Worm (Caenorhabditis elegans) whole organism, mixed stage, embryonic: ENCODE measurements around the gene M60.4.

Experiments used
- M03D4.4 ChIP-seq: sonication (generic microtip); optimal IDR thresholded peaks from 2 replicates; lab custom pipeline; 2017; ENCODE audit warnings: mild to moderate bottlenecking, missing genetic modification characterization, missing compliant biosample characterization
- bed-3 ChIP-seq: fragments of 200-800 bp; sonication (Bioruptor generic); optimal IDR thresholded peaks from 3 replicates; lab custom pipeline; 2018; ENCODE audit warnings: mild to moderate bottlenecking, missing genetic modification characterization, moderate library complexity, missing compliant biosample characterization
- blmp-1 ChIP-seq: fragments of 150-350 bp; optimal IDR thresholded peaks from 2 replicates; lab custom pipeline; 2014; ENCODE audit warnings: missing biosample characterization, missing genetic modification characterization
- ceh-43 ChIP-seq: fragments of 200-800 bp; sonication (Bioruptor generic); optimal IDR thresholded peaks from 2 replicates; lab custom pipeline; 2018; ENCODE audit warnings: mild to moderate bottlenecking, missing genetic modification characterization, moderate library complexity, missing compliant biosample characterization
- ces-1 ChIP-seq: fragments of 150-350 bp; optimal IDR thresholded peaks from 2 replicates; lab custom pipeline; 2014; ENCODE audit warnings: missing biosample characterization, missing genetic modification reagents, missing genetic modification characterization
- cnd-1 ChIP-seq: fragments of 200-800 bp; sonication (Bioruptor generic); optimal IDR thresholded peaks from 2 replicates; lab custom pipeline; 2018; ENCODE audit warnings: mild to moderate bottlenecking, missing genetic modification characterization, missing compliant biosample characterization
- drap-1 ChIP-seq: fragments of 200-800 bp; sonication (Bioruptor generic); optimal IDR thresholded peaks from 3 replicates; lab custom pipeline; 2018; ENCODE audit warnings: mild to moderate bottlenecking, missing genetic modification characterization, missing compliant biosample characterization
- elt-1 ChIP-seq: sonication (generic microtip); optimal IDR thresholded peaks from 2 replicates; lab custom pipeline; 2017; ENCODE audit warnings: missing genetic modification characterization, mild to moderate bottlenecking, missing compliant biosample characterization, antibody characterized with exemption, moderate library complexity, borderline replicate concordance; ENCODE audit not compliant: insufficient read depth
- elt-3 ChIP-seq: fragments of 150-350 bp; optimal IDR thresholded peaks from 2 replicates; lab custom pipeline; 2014; ENCODE audit warnings: missing biosample characterization, missing genetic modification characterization
- flh-1 ChIP-seq: fragments of 200-800 bp; sonication (Bioruptor generic); optimal IDR thresholded peaks from 2 replicates; lab custom pipeline; 2018; ENCODE audit warnings: mild to moderate bottlenecking, missing genetic modification characterization, moderate library complexity, missing compliant biosample characterization
- ham-2 ChIP-seq: fragments of 200-800 bp; sonication (Bioruptor generic); optimal IDR thresholded peaks from 2 replicates; lab custom pipeline; 2018; ENCODE audit warnings: mild to moderate bottlenecking, missing genetic modification characterization, missing compliant biosample characterization
- hlh-1 ChIP-seq: fragments of 150-350 bp; optimal IDR thresholded peaks from 2 replicates; lab custom pipeline; 2014; ENCODE audit warnings: missing biosample characterization, missing genetic modification reagents, missing genetic modification characterization
- lin-13 ChIP-seq: fragments of 150-350 bp; optimal IDR thresholded peaks from 2 replicates; lab custom pipeline; 2014; ENCODE audit warnings: missing biosample characterization, missing genetic modification characterization
- lsy-2 ChIP-seq: fragments of 150-350 bp; optimal IDR thresholded peaks from 2 replicates; lab custom pipeline; 2014; ENCODE audit warnings: missing biosample characterization, missing genetic modification characterization
- mab-5 ChIP-seq: fragments of 150-350 bp; optimal IDR thresholded peaks from 2 replicates; lab custom pipeline; 2014; ENCODE audit warnings: missing biosample characterization, missing genetic modification characterization
- mls-2 ChIP-seq: sonication (generic microtip); optimal IDR thresholded peaks from 2 replicates; lab custom pipeline; 2016; ENCODE audit warnings: mild to moderate bottlenecking, missing genetic modification characterization, moderate library complexity, missing compliant biosample characterization
- nhr-2 ChIP-seq: fragments of 150-350 bp; optimal IDR thresholded peaks from 2 replicates; lab custom pipeline; 2014; ENCODE audit warnings: missing biosample characterization, missing genetic modification characterization
- nhr-237 ChIP-seq: fragments of 150-350 bp; optimal IDR thresholded peaks from 2 replicates; lab custom pipeline; 2014; ENCODE audit warnings: missing biosample characterization, missing genetic modification characterization
- nhr-28 ChIP-seq: fragments of 150-350 bp; optimal IDR thresholded peaks from 2 replicates; lab custom pipeline; 2014; ENCODE audit warnings: missing biosample characterization, missing genetic modification characterization
- pha-4 ChIP-seq: fragments of 150-350 bp; optimal IDR thresholded peaks from 2 replicates; lab custom pipeline; 2018; ENCODE audit warnings: missing biosample characterization, missing genetic modification reagents, missing genetic modification characterization
- sem-2 ChIP-seq: fragments of 200-800 bp; sonication (Bioruptor generic); optimal IDR thresholded peaks from 2 replicates; lab custom pipeline; 2018; ENCODE audit warnings: mild to moderate bottlenecking, missing genetic modification characterization, missing compliant biosample characterization
- snpc-4 ChIP-seq: fragments of 150-350 bp; optimal IDR thresholded peaks from 2 replicates; lab custom pipeline; 2014; ENCODE audit warnings: missing biosample characterization, missing genetic modification characterization
- sptf-1 ChIP-seq: sonication (generic microtip); optimal IDR thresholded peaks from 2 replicates; lab custom pipeline; 2017; ENCODE audit warnings: mild to moderate bottlenecking, missing genetic modification characterization, moderate library complexity, missing compliant biosample characterization
- tbx-8 ChIP-seq: fragments of 200-800 bp; sonication (Bioruptor generic); optimal IDR thresholded peaks from 2 replicates; lab custom pipeline; 2018; ENCODE audit warnings: mild to moderate bottlenecking, missing genetic modification characterization, moderate library complexity, missing compliant biosample characterization
- unc-120 ChIP-seq: sonication (generic microtip); optimal IDR thresholded peaks from 2 replicates; lab custom pipeline; 2017; ENCODE audit warnings: missing genetic modification characterization, missing compliant biosample characterization; ENCODE audit not compliant: poor library complexity, severe bottlenecking
- unc-39 ChIP-seq: fragments of 150-350 bp; optimal IDR thresholded peaks from 2 replicates; lab custom pipeline; 2014; ENCODE audit warnings: missing biosample characterization, missing genetic modification characterization
- unc-62 ChIP-seq: fragments of 150-350 bp; optimal IDR thresholded peaks from 2 replicates; lab custom pipeline; 2014; ENCODE audit warnings: missing biosample characterization, missing genetic modification reagents, missing genetic modification characterization
- zip-8 ChIP-seq: fragments of 150-350 bp; optimal IDR thresholded peaks from 2 replicates; lab custom pipeline; 2014; ENCODE audit warnings: missing biosample characterization, missing genetic modification characterization
- ztf-11 ChIP-seq: fragments of 150-350 bp; optimal IDR thresholded peaks from 2 replicates; lab custom pipeline; 2014; ENCODE audit warnings: missing biosample characterization, missing genetic modification characterization

The M60.4 gene

DNA sequence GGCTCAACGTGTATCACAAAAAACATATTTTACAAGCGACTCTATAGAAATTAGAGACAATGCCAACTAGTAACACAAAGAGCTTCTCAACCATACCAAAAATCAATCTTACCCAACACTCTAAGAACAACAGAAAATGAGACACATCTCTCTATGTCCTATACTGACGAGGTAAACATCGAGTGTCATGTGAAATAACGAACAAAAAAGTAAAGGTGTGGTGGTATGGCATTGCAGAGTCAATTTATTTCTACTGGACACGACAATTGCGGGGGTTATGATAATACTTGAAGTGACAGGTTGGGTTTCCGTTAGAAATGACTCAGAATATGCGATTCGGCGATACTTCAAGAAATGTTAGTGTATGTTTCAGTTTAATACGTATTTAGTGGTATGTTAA is 401 bp upstream of the M60.4 start:
- TF ChIP-seq nhr-2 (tag; lab: Kevin White, UChicago) (no peak), lin-13 (tag; lab: Kevin White, UChicago) (no peak), mls-2 (tag; lab: Kevin White, UChicago) (no peak), ztf-11 (tag; lab: Kevin White, UChicago) (no peak), hlh-1 (tag; lab: Kevin White, UChicago) (no peak), ces-1 (GFP tag; lab: Kevin White, UChicago) (no peak), M03D4.4 (tag; lab: Kevin White, UChicago) (no peak), blmp-1 (tag; lab: Kevin White, UChicago) (no peak), tbx-8 (no peak), elt-3 (no peak), sptf-1 (tag; lab: Kevin White, UChicago) (no peak), cnd-1 (tag; lab: Kevin White, UChicago) (no peak)

DNA sequence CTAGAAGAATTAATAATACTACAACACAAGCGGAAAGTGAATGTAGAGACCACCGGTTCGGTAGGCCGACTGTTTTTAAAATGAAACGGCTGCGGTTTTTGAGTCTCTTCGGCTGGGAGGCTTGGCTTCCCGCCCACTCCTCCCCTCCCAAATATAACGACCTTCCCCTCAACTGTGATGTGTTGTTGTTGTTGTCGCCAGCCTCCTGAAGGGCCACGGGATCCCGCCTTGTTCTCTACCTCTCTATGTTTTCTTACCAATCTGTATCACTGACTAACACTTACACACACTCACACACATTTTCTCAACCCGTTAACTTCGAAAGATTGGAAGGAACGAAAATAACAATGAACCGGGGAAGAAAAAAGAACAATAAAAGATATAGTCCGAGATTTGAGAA is 2.6 kb downstream of the M60.4 start:
- TF ChIP-seq bed-3 (GFP tag; lab: Kevin White, UChicago), result no peak
- TF ChIP-seq mls-2 (tag; lab: Kevin White, UChicago), result no peak
- no peak for TF ChIP-seq drap-1 (GFP tag; lab: Kevin White, UChicago)
- no peak for TF ChIP-seq snpc-4 (tag; lab: Kevin White, UChicago)
- TF ChIP-seq cnd-1 (tag; lab: Kevin White, UChicago), result no peak
- no peak for TF ChIP-seq ceh-43 (GFP tag; lab: Kevin White, UChicago)
- TF ChIP-seq mab-5 (tag; lab: Kevin White, UChicago), result no peak
- TF ChIP-seq ham-2 (GFP tag; lab: Kevin White, UChicago), result no peak
- TF ChIP-seq lsy-2 (tag; lab: Kevin White, UChicago), result no peak
- TF ChIP-seq nhr-28, result no peak
- TF ChIP-seq unc-39 (tag; lab: Kevin White, UChicago), result no peak

DNA sequence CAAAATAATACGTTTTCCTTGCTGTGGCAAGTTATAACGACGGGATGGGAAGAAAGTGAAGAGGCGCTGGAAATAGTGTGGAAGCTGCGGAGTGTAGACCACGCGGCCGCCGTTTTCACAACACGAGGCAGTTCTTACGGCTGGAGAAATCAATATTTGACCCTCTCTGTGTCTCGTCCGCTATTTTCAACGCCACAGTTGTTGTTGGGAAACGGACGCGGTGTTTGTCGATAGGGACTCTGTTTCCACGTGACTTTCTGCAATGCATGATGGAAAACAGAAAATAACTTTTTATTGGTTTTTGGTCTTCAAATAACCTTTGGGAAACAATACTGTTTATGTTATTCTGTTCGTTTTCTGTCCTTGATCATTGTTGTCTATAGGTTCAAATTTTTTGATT is 4.3 kb downstream of the M60.4 start, which contains the start of gene K02A6.3:
TSS of gene K02A6.3 (minus strand) at position 74 of the 400 bp plus-strand sequence.
- TF ChIP-seq elt-3 (no peak), blmp-1 (tag; lab: Kevin White, UChicago) (peak; percentile 56), snpc-4 (tag; lab: Kevin White, UChicago) (no peak), drap-1 (GFP tag; lab: Kevin White, UChicago) (peak; percentile 6), ces-1 (GFP tag; lab: Kevin White, UChicago) (peak; percentile 48), unc-120 (tag; lab: Kevin White, UChicago) (peak; percentile 53), sem-2 (GFP tag; lab: Kevin White, UChicago) (no peak), nhr-28 (no peak), unc-62 (GFP tag; lab: Kevin White, UChicago) (peak; percentile 16), ham-2 (GFP tag; lab: Kevin White, UChicago) (peak; percentile 4), hlh-1 (tag; lab: Kevin White, UChicago) (peak; percentile 81), pha-4 (tag; lab: Kevin White, UChicago) (peak; percentile 57), cnd-1 (tag; lab: Kevin White, UChicago) (peak; percentile 2), elt-1 (tag; lab: Kevin White, UChicago) (no peak), nhr-237 (tag; lab: Kevin White, UChicago) (peak; percentile 44)
- TF ChIP-seq, all 35 proteins: peak for 10

DNA sequence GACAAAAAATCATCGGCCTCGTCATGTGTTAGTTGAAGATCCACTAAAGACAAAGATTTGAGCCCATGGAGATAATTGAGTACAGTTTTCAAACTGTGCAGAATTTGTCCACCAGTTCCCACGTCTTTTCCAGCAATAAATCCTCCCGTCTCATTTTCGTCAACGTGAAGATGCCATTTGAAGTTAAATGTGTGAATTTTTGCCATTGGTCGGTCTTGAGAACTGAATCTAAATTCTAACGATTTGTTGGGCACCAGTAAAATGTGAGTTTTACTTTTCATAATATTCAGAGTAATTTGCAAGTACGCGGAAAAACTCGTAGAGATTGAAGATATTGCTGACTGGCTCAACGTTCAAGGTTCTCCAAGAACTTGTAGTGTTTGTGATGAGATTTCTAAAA is 5.5 kb downstream of the M60.4 start:
- TF ChIP-seq sem-2 (GFP tag; lab: Kevin White, UChicago), result no peak
- TF ChIP-seq, all 35 proteins: peak for 0

DNA sequence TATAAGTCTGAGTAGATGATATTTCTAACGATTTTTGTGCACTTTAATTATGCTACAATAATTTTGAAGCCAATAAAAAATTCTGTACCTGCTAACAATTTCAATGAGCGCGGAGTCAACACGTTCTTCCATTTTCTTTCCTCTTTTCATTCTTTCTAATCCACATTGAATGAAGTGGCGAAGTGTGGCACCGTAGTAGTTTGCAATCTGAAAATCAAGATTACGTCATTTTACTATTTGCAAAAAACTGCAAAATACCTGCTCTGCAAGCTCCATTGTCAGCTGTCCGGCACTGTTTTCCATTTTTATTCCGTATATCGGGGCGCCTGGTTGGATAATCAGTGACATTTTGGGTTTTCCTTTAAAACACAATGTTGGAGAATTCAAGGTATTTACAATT is 6.9 kb downstream of the M60.4 start:
- TF ChIP-seq ceh-43 (GFP tag; lab: Kevin White, UChicago), result no peak
- peak; percentile 37 for TF ChIP-seq zip-8 (tag; lab: Kevin White, UChicago)
- TF ChIP-seq, all 35 proteins: peak for 1

DNA sequence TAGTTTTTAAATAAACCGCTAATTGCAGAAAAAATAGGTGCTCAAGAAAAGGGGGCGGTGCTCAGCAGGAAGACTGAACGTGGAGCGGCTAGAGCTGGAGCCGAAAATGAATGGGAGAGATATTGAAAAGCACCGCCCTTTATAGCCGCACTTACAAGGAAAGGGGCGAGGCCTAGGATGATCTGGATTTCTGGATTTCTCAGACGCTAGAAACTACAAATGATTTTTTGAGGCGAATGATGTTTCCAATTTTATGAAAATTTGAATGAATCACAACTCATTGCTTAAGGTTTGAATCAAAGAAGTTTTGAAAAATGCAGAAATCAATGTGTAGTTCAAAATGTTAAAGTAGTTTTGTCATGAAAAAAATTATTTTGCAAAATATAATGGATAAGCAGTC is 11.2 kb downstream of the M60.4 start, which contains the start of gene K02A6.2:
TSS of gene K02A6.2 (minus strand) at position 101 of the 400 bp plus-strand sequence.
- TF ChIP-seq mls-2 (tag; lab: Kevin White, UChicago), result no peak
- TF ChIP-seq sptf-1 (tag; lab: Kevin White, UChicago), result no peak
- TF ChIP-seq sem-2 (GFP tag; lab: Kevin White, UChicago), result no peak
- TF ChIP-seq flh-1 (GFP tag; lab: Kevin White, UChicago), result no peak
- TF ChIP-seq ham-2 (GFP tag; lab: Kevin White, UChicago), result no peak
- no peak for TF ChIP-seq tbx-8
- no peak for TF ChIP-seq lin-13 (tag; lab: Kevin White, UChicago)
- no peak for TF ChIP-seq pha-4 (tag; lab: Kevin White, UChicago)
- TF ChIP-seq ceh-43 (GFP tag; lab: Kevin White, UChicago), result no peak
- no peak for TF ChIP-seq elt-3
- no peak for TF ChIP-seq hlh-1 (tag; lab: Kevin White, UChicago)
- no peak for TF ChIP-seq bed-3 (GFP tag; lab: Kevin White, UChicago)
- TF ChIP-seq, all 35 proteins: peak for 0
